Worm (Caenorhabditis elegans) whole organism, early embryonic: ENCODE data around the gene T04G9.4.

ENCODE experiments used
- ama-1 ChIP-seq: fragments of 150-350 bp; optimal IDR thresholded peaks from 2 replicates; lab custom pipeline; 2014
- ceh-36 ChIP-seq: sonication (generic microtip); optimal IDR thresholded peaks from 2 replicates; lab custom pipeline; 2016; ENCODE audit warnings: missing genetic modification characterization, inconsistent platforms, missing compliant biosample characterization
- hnd-1 ChIP-seq: sonication (generic microtip); optimal IDR thresholded peaks from 2 replicates; lab custom pipeline; 2016; ENCODE audit warnings: missing genetic modification characterization, missing compliant biosample characterization

DNA sequence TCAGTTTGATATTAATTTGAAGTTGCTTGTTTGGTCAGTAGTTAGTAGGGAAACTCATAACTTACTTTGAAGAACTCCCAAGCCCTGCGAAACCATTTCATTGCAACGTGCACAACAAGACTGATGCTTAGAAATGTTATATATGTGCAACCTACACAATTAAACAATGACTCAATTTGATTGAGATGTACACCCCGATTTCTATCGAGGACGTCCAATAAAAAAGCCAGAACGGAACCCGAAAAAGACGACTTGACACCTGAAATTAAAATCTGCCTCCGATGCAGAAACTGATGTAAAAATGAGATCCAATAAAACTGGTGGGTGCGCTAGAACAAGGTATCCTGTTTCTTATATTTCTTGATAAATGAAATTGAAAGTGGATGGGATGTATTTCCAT, 12.6 kb downstream of the T04G9.4 start, which contains the start of gene T04G9.6:
- no peak for TF ChIP-seq ceh-36
- no peak for TF ChIP-seq hnd-1 (tag; lab: Kevin White, UChicago)
- no peak for TF ChIP-seq ama-1 (lab: Kevin White, UChicago)
